Worm (Caenorhabditis elegans) whole organism, mixed stage, embryonic: ENCODE measurements around the gene bath-36.

Experiments
- M03D4.4 ChIP-seq: sonication (generic microtip); optimal IDR thresholded peaks from 2 replicates; lab custom pipeline; 2017; ENCODE audit warnings: mild to moderate bottlenecking, missing genetic modification characterization, missing compliant biosample characterization
- bed-3 ChIP-seq: fragments of 200-800 bp; sonication (Bioruptor generic); optimal IDR thresholded peaks from 3 replicates; lab custom pipeline; 2018; ENCODE audit warnings: mild to moderate bottlenecking, missing genetic modification characterization, moderate library complexity, missing compliant biosample characterization
- blmp-1 ChIP-seq: fragments of 150-350 bp; optimal IDR thresholded peaks from 2 replicates; lab custom pipeline; 2014; ENCODE audit warnings: missing biosample characterization, missing genetic modification characterization
- ceh-39 ChIP-seq: fragments of 150-350 bp; optimal IDR thresholded peaks from 2 replicates; lab custom pipeline; 2014; ENCODE audit warnings: missing biosample characterization, missing genetic modification characterization
- ceh-43 ChIP-seq: fragments of 200-800 bp; sonication (Bioruptor generic); optimal IDR thresholded peaks from 2 replicates; lab custom pipeline; 2018; ENCODE audit warnings: mild to moderate bottlenecking, missing genetic modification characterization, moderate library complexity, missing compliant biosample characterization
- ceh-83 ChIP-seq: fragments of 200-800 bp; sonication (Bioruptor generic); optimal IDR thresholded peaks from 2 replicates; lab custom pipeline; 2018; ENCODE audit warnings: mild to moderate bottlenecking, missing genetic modification characterization, missing compliant biosample characterization
- ces-1 ChIP-seq: fragments of 150-350 bp; optimal IDR thresholded peaks from 2 replicates; lab custom pipeline; 2014; ENCODE audit warnings: missing biosample characterization, missing genetic modification reagents, missing genetic modification characterization
- cnd-1 ChIP-seq: fragments of 200-800 bp; sonication (Bioruptor generic); optimal IDR thresholded peaks from 2 replicates; lab custom pipeline; 2018; ENCODE audit warnings: mild to moderate bottlenecking, missing genetic modification characterization, missing compliant biosample characterization
- drap-1 ChIP-seq: fragments of 200-800 bp; sonication (Bioruptor generic); optimal IDR thresholded peaks from 3 replicates; lab custom pipeline; 2018; ENCODE audit warnings: mild to moderate bottlenecking, missing genetic modification characterization, missing compliant biosample characterization
- elt-1 ChIP-seq: sonication (generic microtip); optimal IDR thresholded peaks from 2 replicates; lab custom pipeline; 2017; ENCODE audit warnings: missing genetic modification characterization, mild to moderate bottlenecking, missing compliant biosample characterization, antibody characterized with exemption, moderate library complexity, borderline replicate concordance; ENCODE audit not compliant: insufficient read depth
- elt-3 ChIP-seq: fragments of 150-350 bp; optimal IDR thresholded peaks from 2 replicates; lab custom pipeline; 2014; ENCODE audit warnings: missing biosample characterization, missing genetic modification characterization
- flh-1 ChIP-seq: fragments of 200-800 bp; sonication (Bioruptor generic); optimal IDR thresholded peaks from 2 replicates; lab custom pipeline; 2018; ENCODE audit warnings: mild to moderate bottlenecking, missing genetic modification characterization, moderate library complexity, missing compliant biosample characterization
- ham-2 ChIP-seq: fragments of 200-800 bp; sonication (Bioruptor generic); optimal IDR thresholded peaks from 2 replicates; lab custom pipeline; 2018; ENCODE audit warnings: mild to moderate bottlenecking, missing genetic modification characterization, missing compliant biosample characterization
- hlh-1 ChIP-seq: fragments of 150-350 bp; optimal IDR thresholded peaks from 2 replicates; lab custom pipeline; 2014; ENCODE audit warnings: missing biosample characterization, missing genetic modification reagents, missing genetic modification characterization
- lin-13 ChIP-seq: fragments of 150-350 bp; optimal IDR thresholded peaks from 2 replicates; lab custom pipeline; 2014; ENCODE audit warnings: missing biosample characterization, missing genetic modification characterization
- lin-32 ChIP-seq: fragments of 200-800 bp; sonication (Bioruptor generic); optimal IDR thresholded peaks from 2 replicates; lab custom pipeline; 2018; ENCODE audit warnings: mild to moderate bottlenecking, missing genetic modification characterization, missing compliant biosample characterization
- lsy-2 ChIP-seq: fragments of 150-350 bp; optimal IDR thresholded peaks from 2 replicates; lab custom pipeline; 2014; ENCODE audit warnings: missing biosample characterization, missing genetic modification characterization
- mab-5 ChIP-seq: fragments of 150-350 bp; optimal IDR thresholded peaks from 2 replicates; lab custom pipeline; 2014; ENCODE audit warnings: missing biosample characterization, missing genetic modification characterization
- mep-1 ChIP-seq: fragments of 150-350 bp; optimal IDR thresholded peaks from 2 replicates; lab custom pipeline; 2017; ENCODE audit warnings: missing biosample characterization, missing genetic modification reagents, missing genetic modification characterization, inconsistent platforms
- mls-2 ChIP-seq: sonication (generic microtip); optimal IDR thresholded peaks from 2 replicates; lab custom pipeline; 2016; ENCODE audit warnings: mild to moderate bottlenecking, missing genetic modification characterization, moderate library complexity, missing compliant biosample characterization
- nhr-12 ChIP-seq: fragments of 150-350 bp; optimal IDR thresholded peaks from 2 replicates; lab custom pipeline; 2014; ENCODE audit warnings: missing biosample characterization, missing genetic modification characterization
- nhr-2 ChIP-seq: fragments of 150-350 bp; optimal IDR thresholded peaks from 2 replicates; lab custom pipeline; 2014; ENCODE audit warnings: missing biosample characterization, missing genetic modification characterization
- nhr-237 ChIP-seq: fragments of 150-350 bp; optimal IDR thresholded peaks from 2 replicates; lab custom pipeline; 2014; ENCODE audit warnings: missing biosample characterization, missing genetic modification characterization
- nhr-28 ChIP-seq: fragments of 150-350 bp; optimal IDR thresholded peaks from 2 replicates; lab custom pipeline; 2014; ENCODE audit warnings: missing biosample characterization, missing genetic modification characterization
- nhr-76 ChIP-seq: sonication (generic microtip); optimal IDR thresholded peaks from 2 replicates; lab custom pipeline; 2017; ENCODE audit warnings: missing biosample characterization, missing genetic modification characterization
- pha-4 ChIP-seq: fragments of 150-350 bp; optimal IDR thresholded peaks from 2 replicates; lab custom pipeline; 2018; ENCODE audit warnings: missing biosample characterization, missing genetic modification reagents, missing genetic modification characterization
- sem-2 ChIP-seq: fragments of 200-800 bp; sonication (Bioruptor generic); optimal IDR thresholded peaks from 2 replicates; lab custom pipeline; 2018; ENCODE audit warnings: mild to moderate bottlenecking, missing genetic modification characterization, missing compliant biosample characterization
- snpc-4 ChIP-seq: fragments of 150-350 bp; optimal IDR thresholded peaks from 2 replicates; lab custom pipeline; 2014; ENCODE audit warnings: missing biosample characterization, missing genetic modification characterization
- sptf-1 ChIP-seq: sonication (generic microtip); optimal IDR thresholded peaks from 2 replicates; lab custom pipeline; 2017; ENCODE audit warnings: mild to moderate bottlenecking, missing genetic modification characterization, moderate library complexity, missing compliant biosample characterization
- tbx-8 ChIP-seq: fragments of 200-800 bp; sonication (Bioruptor generic); optimal IDR thresholded peaks from 2 replicates; lab custom pipeline; 2018; ENCODE audit warnings: mild to moderate bottlenecking, missing genetic modification characterization, moderate library complexity, missing compliant biosample characterization
- unc-120 ChIP-seq: sonication (generic microtip); optimal IDR thresholded peaks from 2 replicates; lab custom pipeline; 2017; ENCODE audit warnings: missing genetic modification characterization, missing compliant biosample characterization; ENCODE audit not compliant: poor library complexity, severe bottlenecking
- unc-39 ChIP-seq: fragments of 150-350 bp; optimal IDR thresholded peaks from 2 replicates; lab custom pipeline; 2014; ENCODE audit warnings: missing biosample characterization, missing genetic modification characterization
- unc-62 ChIP-seq: fragments of 150-350 bp; optimal IDR thresholded peaks from 2 replicates; lab custom pipeline; 2014; ENCODE audit warnings: missing biosample characterization, missing genetic modification reagents, missing genetic modification characterization
- zip-8 ChIP-seq: fragments of 150-350 bp; optimal IDR thresholded peaks from 2 replicates; lab custom pipeline; 2014; ENCODE audit warnings: missing biosample characterization, missing genetic modification characterization
- ztf-11 ChIP-seq: fragments of 150-350 bp; optimal IDR thresholded peaks from 2 replicates; lab custom pipeline; 2014; ENCODE audit warnings: missing biosample characterization, missing genetic modification characterization

bath-36 gene

DNA sequence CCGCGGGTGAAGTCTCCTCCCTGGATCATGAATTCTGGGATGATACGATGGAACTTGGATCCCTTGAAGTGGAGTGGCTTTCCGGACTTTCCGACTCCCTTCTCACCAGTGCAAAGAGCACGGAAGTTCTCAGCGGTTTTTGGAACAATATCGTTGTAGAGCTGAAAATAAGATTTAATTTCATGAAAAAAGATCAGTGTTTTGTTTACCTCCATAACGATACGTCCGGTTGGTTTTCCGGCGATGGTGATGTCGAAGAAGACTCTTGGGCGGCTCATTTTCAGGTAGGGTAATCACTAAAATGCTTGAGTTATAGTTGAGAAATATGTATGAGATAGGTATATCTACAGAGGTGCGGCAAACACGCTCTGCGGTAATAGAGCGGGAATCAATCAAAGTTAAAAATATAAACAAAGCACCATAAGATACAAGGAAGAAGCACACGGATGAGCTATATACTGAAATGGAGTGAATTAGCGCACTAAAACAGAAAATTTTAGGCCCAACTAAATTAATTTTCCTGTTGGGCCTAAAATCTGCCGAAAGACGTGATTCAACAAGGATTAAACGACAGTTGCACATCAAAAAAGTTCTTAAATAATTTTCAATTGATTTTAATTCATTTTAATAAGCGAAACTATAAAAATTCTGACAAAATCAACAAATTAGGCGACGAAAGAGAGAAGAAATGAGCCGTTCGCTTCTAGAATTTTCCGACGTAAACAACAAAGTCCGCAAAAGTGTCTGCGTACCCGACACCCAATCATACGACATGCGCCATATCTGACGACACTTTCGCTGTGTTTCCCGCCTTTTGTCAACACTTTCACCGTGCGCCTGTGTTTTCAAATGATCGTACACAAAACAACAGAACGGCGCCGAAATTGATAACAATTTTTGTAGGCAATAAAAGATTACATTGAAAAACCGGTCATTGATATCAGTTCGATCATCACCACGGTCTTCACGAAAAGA lies at the start of gene bath-36, which contains the start of gene cyn-7:
bath-36 (plus strand) TSS at position 806 of the 975 bp plus-strand sequence.
cyn-7 (minus strand) TSS at position 296 of the 975 bp plus-strand sequence.
- TF ChIP-seq mab-5 (no peak), nhr-76 (tag; lab: Kevin White, UChicago) (no peak), ceh-43 (GFP tag; lab: Kevin White, UChicago) (no peak), unc-120 (tag; lab: Kevin White, UChicago) (peak; percentile 27), zip-8 (tag; lab: Kevin White, UChicago) (no peak), nhr-2 (tag; lab: Kevin White, UChicago) (no peak), nhr-12 (tag; lab: Kevin White, UChicago) (no peak), mep-1 (tag; lab: Kevin White, UChicago) (peak; percentile 56), unc-39 (tag; lab: Kevin White, UChicago) (no peak), cnd-1 (no peak), elt-3 (tag; lab: Kevin White, UChicago) (no peak), elt-1 (tag; lab: Kevin White, UChicago) (no peak), nhr-28 (tag; lab: Kevin White, UChicago) (no peak), ham-2 (no peak), lin-32 (GFP tag; lab: Kevin White, UChicago) (no peak), hlh-1 (tag; lab: Kevin White, UChicago) (no peak), lin-13 (tag; lab: Kevin White, UChicago) (peak; percentile 77), ceh-39 (tag; lab: Kevin White, UChicago) (no peak), flh-1 (GFP tag; lab: Kevin White, UChicago) (no peak), snpc-4 (tag; lab: Kevin White, UChicago) (no peak), ces-1 (GFP tag; lab: Kevin White, UChicago) (peak; percentile 68), tbx-8 (GFP tag; lab: Kevin White, UChicago) (no peak), M03D4.4 (tag; lab: Kevin White, UChicago) (no peak), bed-3 (GFP tag; lab: Kevin White, UChicago) (no peak), drap-1 (GFP tag; lab: Kevin White, UChicago) (peak; percentile 22), ceh-83 (GFP tag; lab: Kevin White, UChicago) (no peak), pha-4 (peak; percentile 92), mls-2 (tag; lab: Kevin White, UChicago) (no peak), blmp-1 (tag; lab: Kevin White, UChicago) (peak; percentile 13), nhr-237 (tag; lab: Kevin White, UChicago) (peak; percentile 1), sem-2 (GFP tag; lab: Kevin White, UChicago) (no peak), sptf-1 (tag; lab: Kevin White, UChicago) (peak; percentile 7), lsy-2 (tag; lab: Kevin White, UChicago) (peak; percentile 54), ztf-11 (tag; lab: Kevin White, UChicago) (no peak), unc-62 (GFP tag; lab: Kevin White, UChicago) (no peak)

DNA sequence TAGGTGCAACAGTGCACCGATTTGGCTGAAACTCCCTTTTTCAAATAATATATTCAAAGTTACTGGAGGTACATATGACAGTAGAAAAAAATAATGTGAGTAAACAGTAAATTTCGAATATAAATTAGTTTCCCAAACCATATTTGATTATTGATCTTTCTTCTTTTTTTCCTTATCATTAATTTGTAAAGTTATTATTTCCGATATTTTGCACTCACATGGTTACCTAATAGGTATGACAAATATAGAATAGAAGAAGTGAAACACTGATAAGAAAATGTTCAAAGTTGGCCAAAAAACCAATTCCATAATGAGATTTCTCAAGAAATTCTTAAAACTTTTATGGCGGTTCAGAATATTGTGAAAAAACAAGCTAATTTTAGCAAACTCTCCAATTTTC lies 47.9 kb upstream of the bath-36 start:
- TF ChIP-seq ham-2 = no peak
- TF ChIP-seq lin-13 (tag; lab: Kevin White, UChicago) = no peak
- no peak for TF ChIP-seq ceh-43 (GFP tag; lab: Kevin White, UChicago)
- no peak for TF ChIP-seq ces-1 (GFP tag; lab: Kevin White, UChicago)
- no peak for TF ChIP-seq sem-2 (GFP tag; lab: Kevin White, UChicago)
- TF ChIP-seq lsy-2 (tag; lab: Kevin White, UChicago) = no peak
- no peak for TF ChIP-seq snpc-4 (tag; lab: Kevin White, UChicago)
- TF ChIP-seq flh-1 (GFP tag; lab: Kevin White, UChicago) = no peak
- TF ChIP-seq zip-8 (tag; lab: Kevin White, UChicago) = no peak
- no peak for TF ChIP-seq unc-62 (GFP tag; lab: Kevin White, UChicago)
- TF ChIP-seq ceh-83 (GFP tag; lab: Kevin White, UChicago) = no peak
- no peak for TF ChIP-seq lin-32 (GFP tag; lab: Kevin White, UChicago)
- TF ChIP-seq pha-4 = no peak
- no peak for TF ChIP-seq mab-5
- TF ChIP-seq mep-1 (tag; lab: Kevin White, UChicago) = no peak
- TF ChIP-seq cnd-1 = no peak
- TF ChIP-seq elt-1 (tag; lab: Kevin White, UChicago) = no peak
- TF ChIP-seq unc-120 (tag; lab: Kevin White, UChicago) = no peak
